Worm (Caenorhabditis elegans): Measurements from ENCODE around the gene gbb-2.

DNA sequence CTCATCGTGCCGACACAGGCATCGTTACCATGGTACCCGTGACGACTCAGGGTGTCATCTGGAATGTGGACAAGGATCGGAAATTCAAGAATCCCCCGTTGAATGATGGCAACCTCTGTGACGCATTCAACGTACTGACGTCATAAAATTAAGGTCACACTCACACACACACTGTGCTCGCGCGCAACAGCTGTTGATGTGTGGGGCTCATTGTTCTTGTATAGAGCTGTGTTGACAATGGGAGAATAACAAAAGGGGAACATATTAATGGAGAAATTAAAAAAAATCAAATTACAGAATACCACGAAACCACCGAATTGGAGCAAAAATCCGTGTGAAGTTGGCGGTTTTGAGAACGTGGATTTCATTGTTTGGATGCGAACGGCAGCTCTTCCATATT, 58.2 kb downstream of the gbb-2 start:
- TF ChIP-seq elt-2 (tag; optimal IDR thresholded peaks at IDR 0.05) (no peak), pha-4 (tag; optimal IDR thresholded peaks at IDR 0.05) (peak; percentile 8), ztf-11 (tag; optimal IDR thresholded peaks at IDR 0.05) (no peak), sea-2 (GFP tag; optimal IDR thresholded peaks at IDR 0.05) (no peak), nhr-28 (tag; optimal IDR thresholded peaks at IDR 0.05) (no peak)
